Worm (Caenorhabditis elegans) whole organism, L1 larva: ENCODE data around the gene C44C10.9.

Source experiments
- aly-2 ChIP-seq: fragments of 150-350 bp; optimal IDR thresholded peaks from 2 replicates; lab custom pipeline; 2014; ENCODE audit warnings: missing biosample characterization, missing genetic modification characterization
- blmp-1 ChIP-seq: fragments of 150-350 bp; optimal IDR thresholded peaks from 2 replicates; lab custom pipeline; 2014; ENCODE audit warnings: missing biosample characterization, missing genetic modification characterization
- ceh-63 ChIP-seq: fragments of 200-800 bp; sonication (Bioruptor generic); optimal IDR thresholded peaks from 2 replicates; lab custom pipeline; 2018; ENCODE audit warnings: mild to moderate bottlenecking, missing genetic modification characterization, missing compliant biosample characterization
- ceh-82 ChIP-seq, 3 experiments: fragments of 150-350 bp in 1 of 3; sonication (generic microtip) in 2 of 3; optimal IDR thresholded peaks; 2 replicates each; lab custom pipeline; 2014 to 2017; ENCODE audit warnings: missing biosample characterization in 3 of 3, missing genetic modification characterization in 3 of 3
- ceh-90 ChIP-seq: sonication (generic microtip); optimal IDR thresholded peaks from 2 replicates; lab custom pipeline; 2016; ENCODE audit warnings: missing genetic modification characterization, missing compliant biosample characterization
- dpl-1 ChIP-seq, 3 experiments: fragments of 150-350 bp in 2 of 3; sonication (generic microtip) in 1 of 3; optimal IDR thresholded peaks; 2 replicates each; lab custom pipeline; 2014 to 2017; ENCODE audit warnings: missing biosample characterization in 3 of 3, missing genetic modification characterization in 3 of 3, missing genetic modification reagents in 3 of 3
- dsc-1 ChIP-seq: sonication (generic microtip); optimal IDR thresholded peaks from 2 replicates; lab custom pipeline; 2016; ENCODE audit warnings: mild to moderate bottlenecking, missing genetic modification characterization, missing compliant biosample characterization
- efl-1 ChIP-seq, 4 experiments: fragments of 150-350 bp; optimal IDR thresholded peaks in 3 of 4; peaks in 1 of 4; 1 replicate in 1 of 4; 2 replicates in 3 of 4; lab custom pipeline; 2014; ENCODE audit warnings: missing biosample characterization in 2 of 4, missing genetic modification characterization in 2 of 4, missing genetic modification reagents in 2 of 4
- egl-27 ChIP-seq, 2 experiments: fragments of 150-350 bp in 1 of 2; sonication (generic microtip); optimal IDR thresholded peaks; 3 replicates each; lab custom pipeline; 2017 to 2018; ENCODE audit warnings: missing biosample characterization in 2 of 2, missing genetic modification characterization in 2 of 2, missing genetic modification reagents in 2 of 2
- elt-2 ChIP-seq: sonication (generic microtip); optimal IDR thresholded peaks from 2 replicates; lab custom pipeline; 2016; ENCODE audit warnings: missing genetic modification characterization, mild to moderate bottlenecking, inconsistent platforms, missing compliant biosample characterization, missing genetic modification reagents
- elt-3 ChIP-seq, 6 experiments: fragments of 150-350 bp in 1 of 6; sonication (generic microtip); optimal IDR thresholded peaks; 2 replicates each; lab custom pipeline; 2017 to 2018; ENCODE audit warnings: missing biosample characterization in 6 of 6, missing genetic modification characterization in 6 of 6, inconsistent platforms in 1 of 6
- fkh-4 ChIP-seq: sonication (generic microtip); optimal IDR thresholded peaks from 2 replicates; lab custom pipeline; 2016; ENCODE audit warnings: missing compliant biosample characterization, missing genetic modification characterization, borderline replicate concordance
- grh-1 ChIP-seq: fragments of 200-800 bp; sonication (Bioruptor generic); IDR thresholded peaks from 2 replicates; pipeline ENCODE4 v1.3.6; 2022; ENCODE audit warnings: missing genetic modification reagents, missing genetic modification characterization, missing compliant biosample characterization
- hlh-17 ChIP-seq: fragments of 200-800 bp; sonication (Bioruptor generic); optimal IDR thresholded peaks from 2 replicates; lab custom pipeline; 2018; ENCODE audit warnings: missing genetic modification characterization, mild to moderate bottlenecking, missing compliant biosample characterization, moderate library complexity, borderline replicate concordance
- hlh-4 ChIP-seq: sonication (generic microtip); optimal IDR thresholded peaks from 2 replicates; lab custom pipeline; 2016; ENCODE audit warnings: mild to moderate bottlenecking, missing genetic modification characterization, missing compliant biosample characterization
- hpl-2 ChIP-seq: fragments of 150-350 bp; optimal IDR thresholded peaks from 2 replicates; lab custom pipeline; 2014; ENCODE audit warnings: missing biosample characterization, missing genetic modification reagents, missing genetic modification characterization
- irx-1 ChIP-seq: sonication (generic microtip); optimal IDR thresholded peaks from 2 replicates; lab custom pipeline; 2016; ENCODE audit warnings: missing genetic modification characterization, missing compliant biosample characterization
- lin-14 ChIP-seq: fragments of 200-800 bp; sonication (Bioruptor generic); optimal IDR thresholded peaks from 2 replicates; lab custom pipeline; 2018; ENCODE audit warnings: mild to moderate bottlenecking, missing genetic modification characterization, moderate library complexity, missing compliant biosample characterization
- lin-15B ChIP-seq: fragments of 150-350 bp; sonication (generic microtip); optimal IDR thresholded peaks from 3 replicates; lab custom pipeline; 2014; ENCODE audit warnings: missing biosample characterization, missing genetic modification characterization
- lir-3 ChIP-seq: sonication (generic microtip); optimal IDR thresholded peaks from 2 replicates; lab custom pipeline; 2016; ENCODE audit warnings: mild to moderate bottlenecking, missing genetic modification characterization, moderate library complexity, missing compliant biosample characterization; ENCODE audit not compliant: poor library complexity
- lsy-2 ChIP-seq, 2 experiments: fragments of 150-350 bp; optimal IDR thresholded peaks; 2 replicates each; lab custom pipeline; 2014; ENCODE audit warnings: missing biosample characterization in 2 of 2, missing genetic modification characterization in 2 of 2
- mab-9 ChIP-seq: fragments of 200-800 bp; sonication (Bioruptor generic); IDR thresholded peaks from 2 replicates; pipeline ENCODE4 v1.3.6; 2022; ENCODE audit warnings: missing genetic modification reagents, missing genetic modification characterization, missing compliant biosample characterization
- nhr-20 ChIP-seq: sonication (generic microtip); optimal IDR thresholded peaks from 2 replicates; lab custom pipeline; 2016; ENCODE audit warnings: mild to moderate bottlenecking, missing genetic modification characterization, missing compliant biosample characterization
- nhr-28 ChIP-seq: fragments of 150-350 bp; optimal IDR thresholded peaks from 2 replicates; lab custom pipeline; 2014; ENCODE audit warnings: missing biosample characterization, missing genetic modification characterization
- nhr-47 ChIP-seq: sonication (generic microtip); optimal IDR thresholded peaks from 2 replicates; lab custom pipeline; 2016; ENCODE audit warnings: mild to moderate bottlenecking, missing genetic modification characterization, moderate library complexity, missing compliant biosample characterization
- nhr-84 ChIP-seq: sonication (generic microtip); optimal IDR thresholded peaks from 2 replicates; lab custom pipeline; 2017; ENCODE audit warnings: missing biosample characterization, missing genetic modification characterization
- nhr-90 ChIP-seq: sonication (generic microtip); optimal IDR thresholded peaks from 2 replicates; lab custom pipeline; 2016; ENCODE audit warnings: mild to moderate bottlenecking, missing genetic modification characterization, missing compliant biosample characterization; ENCODE audit not compliant: poor library complexity
- pag-3 ChIP-seq: sonication (generic microtip); optimal IDR thresholded peaks from 2 replicates; lab custom pipeline; 2017; ENCODE audit warnings: missing genetic modification characterization, mild to moderate bottlenecking, missing compliant biosample characterization, antibody characterized with exemption, borderline replicate concordance; ENCODE audit not compliant: insufficient read depth
- skn-1 ChIP-seq: fragments of 150-350 bp; optimal IDR thresholded peaks from 2 replicates; lab custom pipeline; 2014; ENCODE audit warnings: missing biosample characterization, missing genetic modification characterization
- snpc-4 ChIP-seq: fragments of 150-350 bp; optimal IDR thresholded peaks from 2 replicates; lab custom pipeline; 2014; ENCODE audit warnings: missing biosample characterization, missing genetic modification characterization
- sptf-1 ChIP-seq: fragments of 150-350 bp; optimal IDR thresholded peaks from 2 replicates; lab custom pipeline; 2014; ENCODE audit warnings: missing biosample characterization, missing genetic modification characterization
- unc-30 ChIP-seq: sonication (generic microtip); optimal IDR thresholded peaks from 2 replicates; lab custom pipeline; 2017; ENCODE audit warnings: missing biosample characterization, missing genetic modification characterization
- unc-62 ChIP-seq: fragments of 150-350 bp; optimal IDR thresholded peaks from 2 replicates; lab custom pipeline; 2014; ENCODE audit warnings: missing biosample characterization, missing genetic modification reagents, missing genetic modification characterization
- unc-86 ChIP-seq: sonication (generic microtip); optimal IDR thresholded peaks from 2 replicates; lab custom pipeline; 2016; ENCODE audit warnings: missing genetic modification characterization, missing compliant biosample characterization
- vab-15 ChIP-seq: sonication (generic microtip); optimal IDR thresholded peaks from 2 replicates; lab custom pipeline; 2017; ENCODE audit warnings: missing genotype, mild to moderate bottlenecking, missing genetic modification characterization, missing compliant biosample characterization
- xbp-1 ChIP-seq: sonication (generic microtip); optimal IDR thresholded peaks from 2 replicates; lab custom pipeline; 2016; ENCODE audit warnings: missing genetic modification characterization, missing compliant biosample characterization
- zip-4 ChIP-seq: fragments of 200-800 bp; sonication (Bioruptor generic); optimal IDR thresholded peaks from 2 replicates; lab custom pipeline; 2018; ENCODE audit warnings: mild to moderate bottlenecking, missing genetic modification characterization, moderate library complexity, missing compliant biosample characterization

C44C10.9 gene

ce11 chrX:11666545-11667177 lies 49.7 kb downstream of the C44C10.9 start, which contains the start of gene noca-2 (continued):
- TF ChIP-seq unc-86: peak; percentile 11
- no peak for TF ChIP-seq ceh-90 (tag; lab: Kevin White, UChicago)
- TF ChIP-seq lir-3 (tag; lab: Kevin White, UChicago): no peak
- no peak for TF ChIP-seq skn-1 (tag; lab: Kevin White, UChicago)
- no peak for TF ChIP-seq fkh-4 (tag; lab: Kevin White, UChicago)
- TF ChIP-seq lin-15B: no peak
- TF ChIP-seq nhr-47 (tag; lab: Kevin White, UChicago): peak; percentile 11
- peak; percentile 3 to 39 (median 8) for TF ChIP-seq ceh-82 (tag; optimal IDR thresholded peaks at IDR 0.05; lab: Kevin White, UChicago)
- peak in 1 of 2 experiments; percentile 44 for TF ChIP-seq lsy-2 (tag; optimal IDR thresholded peaks at IDR 0.05; lab: Kevin White, UChicago)
- no peak for TF ChIP-seq dpl-1 (GFP tag; optimal IDR thresholded peaks at IDR 0.05; lab: Kevin White, UChicago)
- no peak for TF ChIP-seq nhr-90 (tag; lab: Kevin White, UChicago)
- TF ChIP-seq pag-3 (tag; lab: Kevin White, UChicago): no peak
- no peak for TF ChIP-seq unc-30
- no peak for TF ChIP-seq elt-2 (tag; lab: Kevin White, UChicago)
- TF ChIP-seq lin-14: peak; percentile 82
- 0 out of 2 replicates have a peak, but pooled peaks have one; percentile 35 for TF ChIP-seq mab-9 (GFP tag; lab: Robert Waterston, UW)
- TF ChIP-seq ceh-63 (GFP tag; lab: Kevin White, UChicago): no peak
- TF ChIP-seq hlh-4: no peak
- no peak for TF ChIP-seq unc-62 (GFP tag; lab: Kevin White, UChicago)
- TF ChIP-seq irx-1 (tag; lab: Kevin White, UChicago): no peak
- no peak for TF ChIP-seq snpc-4 (tag; lab: Kevin White, UChicago)
- TF ChIP-seq nhr-20 (tag; lab: Kevin White, UChicago): peak; percentile 13
- TF ChIP-seq dsc-1 (tag; lab: Kevin White, UChicago): no peak
- no peak for TF ChIP-seq nhr-84 (tag; lab: Kevin White, UChicago)
- TF ChIP-seq efl-1 (optimal IDR thresholded peaks at IDR 0.05; lab: Kevin White, UChicago): peak; percentile 5 to 53
- peak in 1 of 2 experiments; percentile 84 for TF ChIP-seq efl-1 (GFP tag; optimal IDR thresholded peaks at IDR 0.05 in 1 of 2; lab: Kevin White, UChicago)
- no peak for TF ChIP-seq sptf-1 (tag; lab: Kevin White, UChicago)
- peak; percentile 11 for TF ChIP-seq xbp-1 (tag; lab: Kevin White, UChicago)
- TF ChIP-seq, all 84 proteins: peak for 18

ce11 chrX:11665522-11666017 lies 50.7 kb downstream of the C44C10.9 start:
- TF ChIP-seq blmp-1 (tag; lab: Kevin White, UChicago): peak; percentile 96
- no peak for TF ChIP-seq pag-3 (tag; lab: Kevin White, UChicago)
- no peak for TF ChIP-seq egl-27 (tag; optimal IDR thresholded peaks at IDR 0.05; lab: Kevin White, UChicago)
- peak in 1 of 6 experiments; percentile 16 for TF ChIP-seq elt-3 (tag; optimal IDR thresholded peaks at IDR 0.05; lab: Kevin White, UChicago)
- no peak for TF ChIP-seq hlh-4

- TF ChIP-seq hlh-4 (no peak), grh-1 (no peak), xbp-1 (tag; lab: Kevin White, UChicago) (no peak), lin-14 (peak; percentile 1), lir-3 (tag; lab: Kevin White, UChicago) (no peak), zip-4 (GFP tag; lab: Kevin White, UChicago) (no peak), aly-2 (tag; lab: Kevin White, UChicago) (no peak), vab-15 (tag; lab: Kevin White, UChicago) (no peak), snpc-4 (tag; lab: Kevin White, UChicago) (no peak), egl-27 (tag; optimal IDR thresholded peaks at IDR 0.05; lab: Kevin White, UChicago) (no peak), nhr-28 (tag; lab: Kevin White, UChicago) (no peak), efl-1 (optimal IDR thresholded peaks at IDR 0.05; lab: Kevin White, UChicago) (no peak), efl-1 (GFP tag; optimal IDR thresholded peaks at IDR 0.05 in 1 of 2; lab: Kevin White, UChicago) (peak in 1 of 2 experiments; percentile 86), hpl-2 (GFP tag; lab: Kevin White, UChicago) (no peak), hlh-17 (no peak)
These were observed 52.1 kb downstream of the C44C10.9 start for ce11 chrX:11664184-11664583.
